Worm (Caenorhabditis elegans) whole organism, dauer: ENCODE results near the gene F22F4.5.

Experiments used
- unc-62 ChIP-seq: sonication (generic microtip); optimal IDR thresholded peaks from 2 replicates; lab custom pipeline; 2017; ENCODE audit warnings: missing biosample characterization, missing genetic modification reagents, missing genetic modification characterization

The F22F4.5 gene

ce11 chrX:6002479-6002878, 9.8 kb upstream of the F22F4.5 start:
- no peak for TF ChIP-seq unc-62 (GFP tag; lab: Kevin White, UChicago)

- no peak for TF ChIP-seq unc-62 (GFP tag; lab: Kevin White, UChicago)
Observed at ce11 chrX:6001432-6001831, 8.8 kb upstream of the F22F4.5 start, which contains the start of gene F22F4.4. TSS of gene F22F4.4 (minus strand) at chrX:6001532.

ce11 chrX:5999103-5999554, 6.5 kb upstream of the F22F4.5 start, which contains the start of gene F22F4.9:
TSS of gene F22F4.9 (minus strand) at chrX:5999504.
- TF ChIP-seq unc-62 (GFP tag; lab: Kevin White, UChicago) = no peak

- TF ChIP-seq unc-62 (GFP tag; lab: Kevin White, UChicago) = no peak
Observed at ce11 chrX:5995613-5996206, 3.0 kb upstream of the F22F4.5 start, which contains the start of gene inx-3. TSS of gene inx-3 (plus strand) at chrX:5996156.

ce11 chrX:5994004-5994403, 1.3 kb upstream of the F22F4.5 start:
- TF ChIP-seq unc-62 (GFP tag; lab: Kevin White, UChicago) = no peak

- no peak for TF ChIP-seq unc-62 (GFP tag; lab: Kevin White, UChicago)
Observed at ce11 chrX:5987910-5988309, 4.8 kb downstream of the F22F4.5 start.

ce11 chrX:5985720-5986119, 7.0 kb downstream of the F22F4.5 start:
- no peak for TF ChIP-seq unc-62 (GFP tag; lab: Kevin White, UChicago)

- no peak for TF ChIP-seq unc-62 (GFP tag; lab: Kevin White, UChicago)
Observed at ce11 chrX:5984581-5985039, 8.1 kb downstream of the F22F4.5 start, which contains the start of gene klp-13. TSS of gene klp-13 (plus strand) at chrX:5984989.

- TF ChIP-seq unc-62 (GFP tag; lab: Kevin White, UChicago) = no peak
Observed at ce11 chrX:5983267-5983666, 9.4 kb downstream of the F22F4.5 start.

ce11 chrX:5982799-5983198, 9.9 kb downstream of the F22F4.5 start:
- TF ChIP-seq unc-62 (GFP tag; lab: Kevin White, UChicago) = no peak

ce11 chrX:5981698-5982097, 11.0 kb downstream of the F22F4.5 start:
- TF ChIP-seq unc-62 (GFP tag; lab: Kevin White, UChicago) = no peak

ce11 chrX:5977754-5978153, 14.9 kb downstream of the F22F4.5 start, which contains the start of gene kin-2:
TSS of gene kin-2 (minus strand) at chrX:5977854.
- no peak for TF ChIP-seq unc-62 (GFP tag; lab: Kevin White, UChicago)

- TF ChIP-seq unc-62 (GFP tag; lab: Kevin White, UChicago) = no peak
Observed at ce11 chrX:5976206-5976960, 16.3 kb downstream of the F22F4.5 start.

ce11 chrX:5975726-5976125, 16.9 kb downstream of the F22F4.5 start:
- no peak for TF ChIP-seq unc-62 (GFP tag; lab: Kevin White, UChicago)

ce11 chrX:5975228-5975627, 17.4 kb downstream of the F22F4.5 start:
- TF ChIP-seq unc-62 (GFP tag; lab: Kevin White, UChicago) = no peak

ce11 chrX:5972212-5972611, 20.5 kb downstream of the F22F4.5 start:
- no peak for TF ChIP-seq unc-62 (GFP tag; lab: Kevin White, UChicago)
